Worm (Caenorhabditis elegans): Measurements from ENCODE around the gene M6.11.

The M6.11 gene

ce11 chrX:621688-622087 is 19.7 kb downstream of the M6.11 start:
- TF ChIP-seq dox-1 (GFP tag; IDR thresholded peaks at IDR 0.05) (no peak), cebp-1 (GFP tag; IDR thresholded peaks at IDR 0.05) (0 out of 2 replicates have a peak, but pooled peaks have one; percentile 3), cebp-1 (tag; optimal IDR thresholded peaks at IDR 0.05) (no peak), ceh-27 (GFP tag; optimal IDR thresholded peaks at IDR 0.05) (no peak), aptf-3 (GFP tag; IDR thresholded peaks at IDR 0.05) (no peak), ztf-22 (GFP tag; optimal IDR thresholded peaks at IDR 0.05) (no peak), egrh-3 (GFP tag; IDR thresholded peaks at IDR 0.05) (peak; percentile 61; the same call in 1 of the 2 replicates), madf-6 (GFP tag; IDR thresholded peaks at IDR 0.05) (no peak), B0261.1 (tag; optimal IDR thresholded peaks at IDR 0.05) (no peak), attf-6 (GFP tag; IDR thresholded peaks at IDR 0.05) (no peak), hmg-20 (GFP tag; IDR thresholded peaks at IDR 0.05) (no peak), zfh-2 (GFP tag; conservative IDR thresholded peaks at IDR 0.05) (peak; percentile 94), die-1 (tag; optimal IDR thresholded peaks at IDR 0.05) (no peak)

ce11 chrX:621190-621589 is 20.1 kb downstream of the M6.11 start, which contains the start of gene unc-96:
Gene unc-96 (minus strand): TSS chrX:621290.
- TF ChIP-seq chd-7 (tag; optimal IDR thresholded peaks at IDR 0.05) (no peak), cebp-1 (GFP tag; IDR thresholded peaks at IDR 0.05) (peak; percentile 67), cebp-1 (tag; optimal IDR thresholded peaks at IDR 0.05) (no peak), hsf-1 (GFP tag; IDR thresholded peaks at IDR 0.05) (no peak), unc-130 (GFP tag; optimal IDR thresholded peaks at IDR 0.05) (no peak)

- no peak for TF ChIP-seq D2030.7 (GFP tag; IDR thresholded peaks at IDR 0.05)
- TF ChIP-seq F39B2.1 (GFP tag; IDR thresholded peaks at IDR 0.05) = no peak
- no peak for TF ChIP-seq xnd-1 (tag; optimal IDR thresholded peaks at IDR 0.05)
- no peak for TF ChIP-seq pha-4 (tag; optimal IDR thresholded peaks at IDR 0.05)
- TF ChIP-seq lir-1 (GFP tag; conservative IDR thresholded peaks at IDR 0.05) = no peak
- no peak for TF ChIP-seq hlh-26 (GFP tag; conservative IDR thresholded peaks at IDR 0.05)
- no peak for TF ChIP-seq Y67H2A.10 (GFP tag; conservative IDR thresholded peaks at IDR 0.05)
- no peak for TF ChIP-seq mcd-1 (GFP tag; IDR thresholded peaks at IDR 0.05)
- no peak for TF ChIP-seq ama-1 (optimal IDR thresholded peaks at IDR 0.05)
- no peak for TF ChIP-seq ama-1 (GFP tag; optimal IDR thresholded peaks at IDR 0.05)
- TF ChIP-seq F23B12.7 (tag; optimal IDR thresholded peaks at IDR 0.05; ENCODE audit: insufficient read depth) = no peak
- TF ChIP-seq Y79H2A.3 (GFP tag; conservative IDR thresholded peaks at IDR 0.05) = no peak
- TF ChIP-seq cebp-1 (GFP tag; IDR thresholded peaks at IDR 0.05) = no peak
- TF ChIP-seq cebp-1 (tag; optimal IDR thresholded peaks at IDR 0.05) = no peak
- no peak for TF ChIP-seq ccch-3 (GFP tag; optimal IDR thresholded peaks at IDR 0.05)
- no peak for TF ChIP-seq snpc-1.1 (tag; optimal IDR thresholded peaks at IDR 0.05; ENCODE audit: insufficient read depth)
- TF ChIP-seq T07F8.4 (tag; optimal IDR thresholded peaks at IDR 0.05) = no peak
- no peak for TF ChIP-seq die-1 (tag; optimal IDR thresholded peaks at IDR 0.05)
- TF ChIP-seq snpc-1.3 (tag; optimal IDR thresholded peaks at IDR 0.05; ENCODE audit: insufficient read depth) = no peak
- TF ChIP-seq fkh-3 (tag; optimal IDR thresholded peaks at IDR 0.05) = no peak
- no peak for TF ChIP-seq mxl-1 (tag; optimal IDR thresholded peaks at IDR 0.05)
- no peak for TF ChIP-seq hsf-1 (GFP tag; IDR thresholded peaks at IDR 0.05)
Measured at ce11 chrX:617730-618129, 23.6 kb downstream of the M6.11 start.

DNA sequence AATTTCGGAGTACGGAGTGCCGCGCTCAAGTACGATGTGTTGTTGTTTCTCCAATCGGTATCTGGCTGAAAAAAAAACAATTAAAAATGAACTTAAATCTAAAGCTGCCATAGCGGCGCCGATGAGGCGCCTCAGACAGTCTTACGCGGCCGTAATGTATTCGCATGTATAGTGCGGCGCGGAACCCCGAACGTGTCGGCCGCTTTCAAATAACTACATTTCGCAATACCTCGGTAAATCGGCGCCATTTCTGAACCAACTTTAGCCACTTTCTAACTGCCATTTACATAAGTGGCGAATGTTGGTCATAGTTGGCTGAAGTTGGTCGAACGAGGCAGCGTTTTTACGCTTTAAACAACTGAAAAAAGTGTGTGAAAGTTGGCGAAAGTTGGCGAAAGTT is 28.6 kb downstream of the M6.11 start:
- TF ChIP-seq ztf-26 (tag; optimal IDR thresholded peaks at IDR 0.05) (no peak), sea-2 (GFP tag; IDR thresholded peaks at IDR 0.05) (no peak), nhr-80 (tag; optimal IDR thresholded peaks at IDR 0.05) (no peak), snpc-4 (GFP tag; optimal IDR thresholded peaks at IDR 0.05) (no peak), snpc-4 (tag; optimal IDR thresholded peaks at IDR 0.05) (peak in 2 of 4 experiments; percentile 61 to 85), nfyb-1 (GFP tag; IDR thresholded peaks at IDR 0.05) (no peak)
